Fruit fly (Drosophila melanogaster) S2 (cell line): ENCODE measurements around the gene Dis3.

Experiments used
- CG8478 ChIP-seq: fragments of >200 bp; optimal IDR thresholded peaks from 2 replicates; lab custom pipeline; 2018
- CTCF ChIP-seq, 2 experiments: fragments of >200 bp; optimal IDR thresholded peaks; 2 replicates each; lab custom pipeline; 2018

- TF ChIP-seq CG8478 (lab: Kevin White, UChicago) = no peak
- peak; percentile 3 to 29 for TF ChIP-seq CTCF (optimal IDR thresholded peaks at IDR 0.05; lab: Kevin White, UChicago)
Observed at dm6 chr3R:24289768-24290349, 43.4 kb upstream of the Dis3 start, which contains the start of the genes CG34290 and Uck.
